Fruit fly (Drosophila melanogaster) whole organism: ENCODE measurements around the gene CG31115.

Experiments
- EcR ChIP-seq, 2 experiments: fragments of >200 bp; optimal IDR thresholded peaks; 2 replicates each; lab custom pipeline; 2017; ENCODE audit warnings: missing biosample characterization in 2 of 2, missing genetic modification characterization in 2 of 2, missing genetic modification reagents in 2 of 2
- pan ChIP-seq: fragments of >200 bp; optimal IDR thresholded peaks from 2 replicates; lab custom pipeline; 2017
- psq ChIP-seq: fragments of >200 bp; optimal IDR thresholded peaks from 2 replicates; lab custom pipeline; 2017

DNA sequence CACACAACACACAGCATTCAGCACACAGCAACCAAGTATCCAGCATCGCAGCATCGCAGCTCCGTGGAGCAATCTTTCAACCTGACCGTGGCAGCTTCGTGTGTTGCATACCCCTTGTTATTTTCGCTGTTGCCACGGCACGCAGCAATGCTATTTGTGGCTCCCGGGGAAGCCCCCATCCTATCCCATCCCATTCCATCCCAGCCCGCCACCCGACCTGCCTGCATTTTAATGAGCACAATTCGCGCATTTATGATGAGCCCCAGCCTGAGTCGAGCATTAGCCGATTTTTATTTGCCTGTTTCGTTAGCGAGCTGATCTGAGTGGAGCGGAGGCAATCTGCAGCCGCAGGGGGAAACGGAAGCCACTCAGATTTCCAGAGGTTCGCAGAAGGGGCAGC lies 37.2 kb upstream of the CG31115 start:
- TF ChIP-seq pan = no peak
- TF ChIP-seq EcR (GFP tag; optimal IDR thresholded peaks at IDR 0.05; lab: Kevin White, UChicago) = no peak
- TF ChIP-seq psq (lab: Kevin White, UChicago) = no peak
